Worm (Caenorhabditis elegans) whole organism, L4 larva: ENCODE results near the gene K12H6.7.

Experiments
- F44E2.7 ChIP-seq: fragments of 200-800 bp; sonication (Bioruptor generic); IDR thresholded peaks from 2 replicates; pipeline ENCODE4 v2.1.2; 2022; ENCODE audit warnings: missing genetic modification characterization, missing compliant biosample characterization
- R02D3.7 ChIP-seq: fragments of 150-350 bp; sonication (generic microtip); optimal IDR thresholded peaks from 3 replicates; lab custom pipeline; 2014; ENCODE audit warnings: missing biosample characterization, missing genetic modification characterization
- T20F7.1 ChIP-seq: fragments of 200-800 bp; sonication (Bioruptor generic); optimal IDR thresholded peaks from 2 replicates; lab custom pipeline; 2018; ENCODE audit warnings: mild to moderate bottlenecking, missing genetic modification characterization, missing compliant biosample characterization
- Y48G9A.11 ChIP-seq: fragments of 200-800 bp; sonication (Bioruptor generic); IDR thresholded peaks from 2 replicates; pipeline ENCODE4 v1.3.6; 2022; ENCODE audit warnings: missing genetic modification reagents, missing genetic modification characterization, missing compliant biosample characterization
- Y5F2A.4 ChIP-seq: fragments of 200-800 bp; sonication (Bioruptor generic); optimal IDR thresholded peaks from 2 replicates; lab custom pipeline; 2018; ENCODE audit warnings: mild to moderate bottlenecking, missing genetic modification characterization, missing compliant biosample characterization
- aha-1 ChIP-seq: fragments of 150-350 bp; peaks from one replicate; lab custom pipeline; 2014; ENCODE audit warnings: missing biosample characterization, missing genetic modification characterization
- arid-1 ChIP-seq: fragments of 200-800 bp; sonication (Bioruptor generic); conservative IDR thresholded peaks from 2 replicates; pipeline ENCODE4 v1.3.6; 2022; ENCODE audit warnings: missing genetic modification reagents, missing genetic modification characterization, missing compliant biosample characterization
- ceh-82 ChIP-seq: sonication (generic microtip); optimal IDR thresholded peaks from 2 replicates; lab custom pipeline; 2017; ENCODE audit warnings: missing biosample characterization, missing genetic modification characterization
- ces-1 ChIP-seq: fragments of 150-350 bp; sonication (generic microtip); optimal IDR thresholded peaks from 4 replicates; lab custom pipeline; 2014; ENCODE audit warnings: missing biosample characterization, missing genetic modification reagents, missing genetic modification characterization
- ctbp-1 ChIP-seq: fragments of 200-800 bp; sonication (Bioruptor generic); IDR thresholded peaks from 2 replicates; pipeline ENCODE4 v1.3.6; 2022; ENCODE audit warnings: missing genetic modification reagents, missing genetic modification characterization, missing compliant biosample characterization
- dmd-8 ChIP-seq: fragments of 200-800 bp; sonication (Bioruptor generic); IDR thresholded peaks from 2 replicates; pipeline ENCODE4 v1.3.6; 2022; ENCODE audit warnings: missing genetic modification characterization, missing compliant biosample characterization
- dmd-9 ChIP-seq: fragments of 200-800 bp; sonication (Bioruptor generic); IDR thresholded peaks from 2 replicates; pipeline ENCODE4 v1.3.6; 2022; ENCODE audit warnings: missing genetic modification reagents, missing genetic modification characterization, missing compliant biosample characterization
- dpl-1 ChIP-seq: fragments of 150-350 bp; optimal IDR thresholded peaks from 2 replicates; lab custom pipeline; 2014; ENCODE audit warnings: missing biosample characterization, missing genetic modification reagents, missing genetic modification characterization
- hlh-11 ChIP-seq: fragments of 200-800 bp; sonication (Bioruptor generic); optimal IDR thresholded peaks from 2 replicates; lab custom pipeline; 2018; ENCODE audit warnings: mild to moderate bottlenecking, missing genetic modification characterization, missing compliant biosample characterization
- hlh-30 ChIP-seq: sonication (generic microtip); optimal IDR thresholded peaks from 2 replicates; lab custom pipeline; 2017; ENCODE audit warnings: antibody characterized with exemption, mild to moderate bottlenecking, missing genetic modification characterization, missing compliant biosample characterization; ENCODE audit not compliant: insufficient read depth
- lin-29 ChIP-seq: fragments of 200-800 bp; sonication (Bioruptor generic); IDR thresholded peaks from 2 replicates; pipeline ENCODE4 v1.3.6; 2022; ENCODE audit warnings: missing genetic modification reagents, missing genetic modification characterization, missing compliant biosample characterization
- lin-39 ChIP-seq: fragments of 150-350 bp; optimal IDR thresholded peaks from 2 replicates; lab custom pipeline; 2014; ENCODE audit warnings: missing biosample characterization, missing genetic modification reagents, missing genetic modification characterization
- mdl-1 ChIP-seq, 2 experiments: fragments of 150-350 bp in 1 of 2; sonication (generic microtip) in 1 of 2; optimal IDR thresholded peaks; 2 replicates each; lab custom pipeline; 2014 to 2017; ENCODE audit warnings: missing biosample characterization in 2 of 2, missing genetic modification characterization in 2 of 2
- mdt-29 ChIP-seq: fragments of 200-800 bp; sonication (Bioruptor generic); IDR thresholded peaks from 2 replicates; pipeline ENCODE4 v1.3.6; 2022; ENCODE audit warnings: missing genetic modification reagents, missing genetic modification characterization, missing compliant biosample characterization
- mep-1 ChIP-seq: fragments of 150-350 bp; sonication (generic microtip); optimal IDR thresholded peaks from 3 replicates; lab custom pipeline; 2014; ENCODE audit warnings: missing biosample characterization, missing genetic modification characterization
- mxl-3 ChIP-seq: fragments of 200-800 bp; sonication (Bioruptor generic); optimal IDR thresholded peaks from 2 replicates; lab custom pipeline; 2018; ENCODE audit warnings: mild to moderate bottlenecking, missing genetic modification characterization, missing compliant biosample characterization
- nhr-11 ChIP-seq: fragments of 150-350 bp; optimal IDR thresholded peaks from 2 replicates; lab custom pipeline; 2014; ENCODE audit warnings: missing biosample characterization, missing genetic modification characterization
- nhr-111 ChIP-seq: fragments of 200-800 bp; sonication (Bioruptor generic); optimal IDR thresholded peaks from 2 replicates; lab custom pipeline; 2018; ENCODE audit warnings: mild to moderate bottlenecking, missing genetic modification characterization, missing compliant biosample characterization
- nhr-25 ChIP-seq: sonication (generic microtip); optimal IDR thresholded peaks from 2 replicates; lab custom pipeline; 2017; ENCODE audit warnings: missing genetic modification characterization, mild to moderate bottlenecking, missing compliant biosample characterization, antibody characterized with exemption, moderate library complexity, borderline replicate concordance; ENCODE audit not compliant: insufficient read depth
- nhr-28 ChIP-seq: fragments of 150-350 bp; optimal IDR thresholded peaks from 2 replicates; lab custom pipeline; 2014; ENCODE audit warnings: missing biosample characterization, missing genetic modification characterization
- nhr-41 ChIP-seq: fragments of 200-800 bp; sonication (Bioruptor generic); IDR thresholded peaks from 2 replicates; pipeline ENCODE4 v1.3.6; 2022; ENCODE audit warnings: missing genetic modification reagents, missing genetic modification characterization, missing compliant biosample characterization
- nhr-48 ChIP-seq: sonication (generic microtip); optimal IDR thresholded peaks from 2 replicates; lab custom pipeline; 2016; ENCODE audit warnings: mild to moderate bottlenecking, missing genetic modification characterization, missing compliant biosample characterization
- nhr-76 ChIP-seq: fragments of 150-350 bp; optimal IDR thresholded peaks from 2 replicates; lab custom pipeline; 2014; ENCODE audit warnings: missing biosample characterization, missing genetic modification characterization
- unc-130 ChIP-seq: sonication (generic microtip); optimal IDR thresholded peaks from 2 replicates; lab custom pipeline; 2016; ENCODE audit warnings: missing genetic modification reagents, missing genetic modification characterization, missing compliant biosample characterization
- zfp-2 ChIP-seq: sonication (generic microtip); optimal IDR thresholded peaks from 2 replicates; lab custom pipeline; 2016; ENCODE audit warnings: mild to moderate bottlenecking, missing genetic modification characterization, missing compliant biosample characterization
- zip-11 ChIP-seq: fragments of 200-800 bp; sonication (Bioruptor generic); IDR thresholded peaks from 2 replicates; pipeline ENCODE4 v1.3.6; 2022; ENCODE audit warnings: missing genetic modification characterization, missing compliant biosample characterization
- zip-2 ChIP-seq: fragments of 150-350 bp; optimal IDR thresholded peaks from 2 replicates; lab custom pipeline; 2014; ENCODE audit warnings: missing biosample characterization, missing genetic modification characterization

The K12H6.7 gene

DNA sequence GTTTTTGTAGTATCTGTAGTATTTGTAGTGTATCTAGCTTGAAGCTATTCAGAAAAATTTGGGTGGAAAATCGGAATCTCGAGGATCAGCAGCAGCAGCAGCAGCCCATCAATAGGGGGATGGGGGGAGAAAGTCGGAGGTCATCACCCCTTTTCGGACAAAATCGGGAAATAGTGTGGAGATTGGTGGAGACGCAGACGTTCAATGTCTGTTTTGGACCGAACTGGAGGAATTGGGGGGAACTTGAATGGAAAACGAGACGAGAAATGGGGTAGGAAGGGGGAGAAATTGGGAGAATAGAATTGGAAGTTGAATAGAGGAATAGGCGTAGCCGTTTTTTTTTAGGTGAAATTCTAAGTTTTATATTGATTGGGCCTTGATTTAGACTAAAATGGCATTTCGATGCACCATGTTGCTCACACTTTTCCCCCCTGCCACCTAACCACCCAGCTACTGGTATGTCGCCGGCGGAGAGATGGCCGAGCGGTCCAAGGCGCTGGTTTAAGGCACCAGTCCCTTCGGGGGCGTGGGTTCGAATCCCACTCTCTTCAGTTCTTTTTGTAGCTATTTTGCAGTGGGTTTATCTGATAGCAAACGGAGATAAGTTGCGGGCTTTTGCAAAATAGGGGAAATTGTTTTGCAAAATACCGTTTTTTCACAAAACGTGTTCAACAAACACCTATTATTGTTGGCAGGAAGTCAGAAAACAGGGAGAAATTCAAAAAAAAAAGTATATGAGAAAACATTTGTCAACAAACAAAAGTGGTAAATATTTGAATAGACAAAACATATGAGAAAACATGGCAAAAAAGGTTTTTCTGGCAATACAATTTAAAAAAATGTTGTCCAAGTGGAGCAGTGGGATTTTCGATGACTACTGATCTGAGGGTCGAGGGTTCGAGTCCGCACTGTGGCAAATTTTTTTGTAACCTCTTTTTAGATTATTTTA, 23.4 kb upstream of the K12H6.7 start (continued):
- TF ChIP-seq arid-1 (GFP tag; lab: Robert Waterston, UW): peak; percentile 67
- no peak for TF ChIP-seq mxl-3 (GFP tag; lab: Kevin White, UChicago)

ce11 chrII:2859315-2859714, 22.6 kb upstream of the K12H6.7 start:
- TF ChIP-seq lin-29 (GFP tag; lab: Robert Waterston, UW) (no peak), lin-39 (tag; lab: Kevin White, UChicago) (no peak)

ce11 chrII:2858851-2859250, 22.1 kb upstream of the K12H6.7 start:
- TF ChIP-seq hlh-30 (tag; lab: Kevin White, UChicago) (peak; percentile 17), nhr-28 (peak; percentile 57), lin-39 (tag; lab: Kevin White, UChicago) (no peak)

ce11 chrII:2857559-2857958, 20.8 kb upstream of the K12H6.7 start:
- TF ChIP-seq aha-1 (tag; lab: Kevin White, UChicago): peak; percentile 28
- peak; percentile 22; the same call in 1 of the 2 replicates for TF ChIP-seq nhr-41
- peak; percentile 4 for TF ChIP-seq mxl-3 (GFP tag; lab: Kevin White, UChicago)
- peak; percentile 58 for TF ChIP-seq nhr-48 (tag; lab: Kevin White, UChicago)
- TF ChIP-seq nhr-28: peak; percentile 98
- TF ChIP-seq mdl-1 (tag; optimal IDR thresholded peaks at IDR 0.05; lab: Kevin White, UChicago): peak in 1 of 2 experiments; percentile 15
- no peak for TF ChIP-seq T20F7.1 (GFP tag; lab: Kevin White, UChicago)
- peak; percentile 40 for TF ChIP-seq hlh-11 (tag; lab: Kevin White, UChicago)
- no peak for TF ChIP-seq R02D3.7 (tag; lab: Kevin White, UChicago)

- TF ChIP-seq nhr-28 (peak; percentile 82), F44E2.7 (no peak), hlh-11 (tag; lab: Kevin White, UChicago) (peak; percentile 36)
Measured at ce11 chrII:2856114-2856513, 19.4 kb upstream of the K12H6.7 start.

DNA sequence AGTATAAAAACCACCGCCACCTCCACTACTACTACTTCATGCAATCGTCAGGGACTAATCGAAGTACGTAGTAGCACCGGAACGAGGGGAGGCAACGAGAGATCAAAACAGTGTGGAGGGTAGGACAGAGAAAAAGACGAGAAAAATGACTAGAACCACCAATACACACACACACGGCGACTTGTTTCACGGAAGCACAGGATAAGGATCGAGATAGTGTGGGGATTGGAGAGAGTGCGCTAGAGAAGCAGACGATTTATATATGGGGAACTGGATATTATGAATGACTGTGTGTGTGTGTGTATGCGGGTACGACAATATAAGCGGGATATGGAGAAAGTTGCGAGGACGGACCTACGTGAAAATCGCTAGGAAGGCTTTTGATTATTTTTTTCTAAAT, 18.0 kb upstream of the K12H6.7 start:
- TF ChIP-seq hlh-11 (tag; lab: Kevin White, UChicago): peak; percentile 52
- TF ChIP-seq dpl-1 (GFP tag; lab: Kevin White, UChicago): no peak
- no peak for TF ChIP-seq zfp-2 (tag; lab: Kevin White, UChicago)
- TF ChIP-seq R02D3.7 (tag; lab: Kevin White, UChicago): no peak
- TF ChIP-seq hlh-30 (tag; lab: Kevin White, UChicago): peak; percentile 14
- TF ChIP-seq zip-11 (GFP tag; lab: Robert Waterston, UW): no peak
- TF ChIP-seq nhr-25: peak; percentile 15
- no peak for TF ChIP-seq nhr-11 (tag; lab: Kevin White, UChicago)
- no peak for TF ChIP-seq nhr-76 (tag; lab: Kevin White, UChicago)
- TF ChIP-seq nhr-28: peak; percentile 53
- no peak for TF ChIP-seq ctbp-1 (GFP tag; lab: Robert Waterston, UW)
- TF ChIP-seq Y5F2A.4 (GFP tag; lab: Kevin White, UChicago): no peak
- peak; percentile 14 for TF ChIP-seq aha-1 (tag; lab: Kevin White, UChicago)
- TF ChIP-seq, all 104 proteins: peak for 5

DNA sequence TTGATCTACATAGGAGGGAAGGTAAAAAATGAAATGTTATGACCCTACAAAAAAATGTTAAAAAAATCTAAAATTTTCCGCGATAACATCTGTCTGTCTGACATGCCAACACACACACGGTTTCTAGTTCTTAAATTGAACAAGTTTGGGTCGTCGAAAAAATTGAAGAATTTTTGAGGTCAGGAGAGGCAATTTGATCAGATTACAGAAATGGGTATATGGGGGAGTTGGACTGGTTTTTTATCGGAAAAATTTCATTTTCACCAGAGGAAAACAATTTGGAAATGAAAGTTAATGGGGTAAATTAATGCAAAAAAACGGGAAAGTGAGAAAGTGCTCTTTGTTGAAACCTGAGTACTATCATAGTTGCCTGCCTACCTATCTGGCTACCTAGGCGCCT, 17.0 kb upstream of the K12H6.7 start:
- TF ChIP-seq mdt-29 (GFP tag; lab: Robert Waterston, UW) (no peak), Y48G9A.11 (GFP tag; lab: Robert Waterston, UW) (no peak), zip-2 (tag; lab: Kevin White, UChicago) (no peak), R02D3.7 (tag; lab: Kevin White, UChicago) (no peak), ces-1 (no peak), nhr-111 (GFP tag; lab: Kevin White, UChicago) (no peak), mep-1 (tag; lab: Kevin White, UChicago) (no peak), T20F7.1 (GFP tag; lab: Kevin White, UChicago) (no peak), unc-130 (no peak), dmd-9 (no peak), zfp-2 (tag; lab: Kevin White, UChicago) (no peak), ceh-82 (tag; lab: Kevin White, UChicago) (no peak), dmd-8 (GFP tag; lab: Robert Waterston, UW) (no peak)
